Fruit fly (Drosophila melanogaster): ENCODE results near the gene CG17065.
"Not testable (repeated sequence)": the region's sequence is repeated elsewhere in the genome, so short reads cannot be mapped to it uniquely, and the experiment has no call there.

dm6 chrX:20217159-20217558, 39.8 kb downstream of the CG17065 start, which contains the start of gene SdicC:
- TF ChIP-seq h, Myc, ttk, insv, psq, Sin3A (optimal IDR thresholded peaks at IDR 0.05): not testable (repeated sequence)

Measured in Kc167 (cell line).